Fruit fly (Drosophila melanogaster) whole organism, adult: ENCODE data around the gene Tcs3.

Experiments
- CG5204 ChIP-seq: fragments of 200-800 bp; sonication (Bioruptor generic); optimal IDR thresholded peaks from 2 replicates; lab custom pipeline; 2016; ENCODE audit warnings: missing biosample characterization, missing genetic modification characterization
- cic ChIP-seq: fragments of 200-800 bp; sonication (Bioruptor generic); optimal IDR thresholded peaks from 2 replicates; lab custom pipeline; 2017; ENCODE audit warnings: missing biosample characterization, mild to moderate bottlenecking, missing genetic modification characterization, moderate library complexity
- kay ChIP-seq: fragments of 200-800 bp; sonication (Bioruptor generic); peaks from one replicate; lab custom pipeline; 2016; ENCODE audit warnings: missing biosample characterization, missing genetic modification characterization, borderline replicate concordance

DNA sequence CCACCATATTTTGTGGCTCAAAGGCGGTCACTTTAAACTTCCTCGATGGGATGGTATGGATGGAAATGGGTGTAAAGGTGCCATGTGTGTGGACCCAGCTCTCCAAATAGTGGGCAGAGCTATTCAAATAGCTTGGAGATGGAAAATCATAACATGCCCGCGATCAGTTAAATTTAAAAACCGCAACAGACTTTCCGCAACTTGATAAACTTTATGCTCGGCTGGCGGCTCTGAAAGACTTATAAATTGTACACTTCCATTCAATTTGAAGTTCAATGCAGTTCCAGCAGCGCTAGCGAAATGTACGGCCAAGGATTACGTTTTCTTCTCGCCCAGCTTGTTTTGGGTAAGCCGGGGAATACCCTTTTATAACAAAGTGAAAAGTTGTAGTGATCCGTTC is 5.8 kb upstream of the Tcs3 start, which contains the start of gene CG33257:
- TF ChIP-seq cic (no peak), kay (GFP tag; lab: Kevin White, UChicago) (no peak), CG5204 (GFP tag; lab: Kevin White, UChicago) (no peak)
